Fruit fly (Drosophila melanogaster) whole organism, wandering third instar larva: ENCODE data around the gene CRMP.

Experiments used
- Abd-B ChIP-seq: fragments of >200 bp; optimal IDR thresholded peaks from 2 replicates; lab custom pipeline; 2017; ENCODE audit warnings: missing biosample characterization, missing genetic modification characterization
- CG32264 ChIP-seq: fragments of 200-800 bp; sonication (Bioruptor generic); optimal IDR thresholded peaks from 2 replicates; lab custom pipeline; 2016; ENCODE audit warnings: missing biosample characterization, missing genetic modification characterization
- CG9705 ChIP-seq: fragments of 200-800 bp; sonication (Bioruptor generic); optimal IDR thresholded peaks from 2 replicates; lab custom pipeline; 2018; ENCODE audit warnings: missing biosample characterization, mild to moderate bottlenecking, missing genetic modification characterization
- CrebA ChIP-seq: fragments of 200-800 bp; sonication (Bioruptor generic); optimal IDR thresholded peaks from 2 replicates; lab custom pipeline; 2016; ENCODE audit warnings: missing biosample characterization, mild to moderate bottlenecking, missing genetic modification characterization, borderline replicate concordance
- Dfd ChIP-seq: fragments of >200 bp; optimal IDR thresholded peaks from 2 replicates; lab custom pipeline; 2017; ENCODE audit warnings: missing biosample characterization, missing genetic modification characterization
- Dif ChIP-seq: fragments of 200-275, 200-300 bp; sonication (Bioruptor generic); optimal IDR thresholded peaks from 2 replicates; lab custom pipeline; 2018; ENCODE audit warnings: missing biosample characterization, missing genetic modification characterization; ENCODE audit not compliant: partially characterized antibody
- GATAd ChIP-seq: sonication (Bioruptor generic); optimal IDR thresholded peaks from 2 replicates; lab custom pipeline; 2016; ENCODE audit warnings: missing biosample characterization, missing genetic modification characterization
- HLH106 ChIP-seq: fragments of 200-800 bp; optimal IDR thresholded peaks from 3 replicates; lab custom pipeline; 2019; ENCODE audit warnings: missing biosample characterization, mild to moderate bottlenecking, missing genetic modification characterization, moderate library complexity
- Hnf4 ChIP-seq: fragments of 200-800 bp; sonication (Bioruptor generic); optimal IDR thresholded peaks from 2 replicates; lab custom pipeline; 2016; ENCODE audit warnings: missing biosample characterization, mild to moderate bottlenecking, missing genetic modification characterization
- Hr78 ChIP-seq: fragments of >200 bp; optimal IDR thresholded peaks from 2 replicates; lab custom pipeline; 2017; ENCODE audit warnings: missing biosample characterization, missing genetic modification characterization
- Hr83 ChIP-seq: fragments of 200-300 bp; sonication (Bioruptor generic); optimal IDR thresholded peaks from 2 replicates; lab custom pipeline; 2016; ENCODE audit warnings: missing biosample characterization, mild to moderate bottlenecking, missing genetic modification characterization, moderate library complexity; ENCODE audit not compliant: poor library complexity, severe bottlenecking
- Jra ChIP-seq: sonication (Bioruptor generic); optimal IDR thresholded peaks from 2 replicates; lab custom pipeline; 2016; ENCODE audit warnings: missing biosample characterization, missing genetic modification characterization
- Mio ChIP-seq: sonication (Bioruptor generic); optimal IDR thresholded peaks from 2 replicates; lab custom pipeline; 2016; ENCODE audit warnings: missing biosample characterization, missing genetic modification characterization
- Myc ChIP-seq: fragments of >200 bp; optimal IDR thresholded peaks from 2 replicates; lab custom pipeline; 2017
- N ChIP-seq: fragments of >200 bp; optimal IDR thresholded peaks from 2 replicates; lab custom pipeline; 2018; ENCODE audit warnings: missing biosample characterization, missing external identifiers, missing genetic modification characterization
- OdsH ChIP-seq: fragments of 200-800 bp; sonication (Bioruptor generic); optimal IDR thresholded peaks from 2 replicates; lab custom pipeline; 2016; ENCODE audit warnings: missing biosample characterization, mild to moderate bottlenecking, missing genetic modification characterization
- Rel ChIP-seq, 2 experiments: fragments of 200-800 bp; sonication (Bioruptor generic) in 1 of 2; optimal IDR thresholded peaks; 2 replicates in 1 of 2; 3 replicates in 1 of 2; lab custom pipeline; 2016 to 2019; ENCODE audit warnings: mild to moderate bottlenecking in 2 of 2, missing biosample characterization in 2 of 2, missing genetic modification characterization in 2 of 2, moderate library complexity in 1 of 2
- Sp1 ChIP-seq: fragments of 200-800 bp; sonication (Bioruptor generic); optimal IDR thresholded peaks from 3 replicates; lab custom pipeline; 2019; ENCODE audit warnings: missing biosample characterization, mild to moderate bottlenecking, missing genetic modification characterization, moderate library complexity
- Vsx2 ChIP-seq: fragments of 200-300, 225-300 bp; sonication (Bioruptor generic); optimal IDR thresholded peaks from 2 replicates; lab custom pipeline; 2018; ENCODE audit warnings: missing biosample characterization, missing genetic modification characterization; ENCODE audit not compliant: partially characterized antibody
- br ChIP-seq: fragments of 200-800 bp; sonication (Bioruptor generic); optimal IDR thresholded peaks from 2 replicates; lab custom pipeline; 2016; ENCODE audit warnings: missing biosample characterization, missing genetic modification characterization
- brk ChIP-seq: fragments of 200-800 bp; sonication (Bioruptor generic); optimal IDR thresholded peaks from 2 replicates; lab custom pipeline; 2016; ENCODE audit warnings: missing biosample characterization, mild to moderate bottlenecking, missing genetic modification characterization
- dl ChIP-seq, 2 experiments: fragments of 175-275, 200-275 bp in 1 of 2; fragments of 200-275 bp in 1 of 2; sonication (Bioruptor generic); optimal IDR thresholded peaks; lab custom pipeline; 2018; ENCODE audit warnings: mild to moderate bottlenecking in 2 of 2, missing biosample characterization in 2 of 2, missing genetic modification characterization in 2 of 2, moderate library complexity in 2 of 2; ENCODE audit not compliant: partially characterized antibody in 2 of 2, insufficient read depth in 1 of 2
- dmrt93B ChIP-seq: fragments of 200-800 bp; sonication (Bioruptor generic); optimal IDR thresholded peaks from 2 replicates; lab custom pipeline; 2018; ENCODE audit warnings: missing biosample characterization, mild to moderate bottlenecking, missing genetic modification characterization
- dsf ChIP-seq: sonication (Bioruptor generic); optimal IDR thresholded peaks from 2 replicates; lab custom pipeline; 2016; ENCODE audit warnings: missing biosample characterization, missing genetic modification characterization, borderline replicate concordance
- ey ChIP-seq: fragments of 200-800 bp; sonication (Bioruptor generic); optimal IDR thresholded peaks from 2 replicates; lab custom pipeline; 2016; ENCODE audit warnings: missing biosample characterization, missing genetic modification characterization
- foxo ChIP-seq, 2 experiments: fragments of 200-800 bp; sonication (Bioruptor generic); optimal IDR thresholded peaks; 2 replicates in 1 of 2; 3 replicates in 1 of 2; lab custom pipeline; 2016 to 2017; ENCODE audit warnings: missing biosample characterization in 2 of 2, missing genetic modification characterization in 2 of 2
- fru ChIP-seq: fragments of 200-800 bp; sonication (Bioruptor generic); optimal IDR thresholded peaks from 3 replicates; lab custom pipeline; 2016; ENCODE audit warnings: missing biosample characterization, mild to moderate bottlenecking, missing genetic modification characterization
- h ChIP-seq: fragments of 200-800 bp; sonication (Bioruptor generic); optimal IDR thresholded peaks from 3 replicates; lab custom pipeline; 2016; ENCODE audit warnings: missing biosample characterization, mild to moderate bottlenecking, missing genetic modification characterization
- jim ChIP-seq: fragments of 175-275, 200-325 bp; sonication (Bioruptor generic); optimal IDR thresholded peaks from 2 replicates; lab custom pipeline; 2016; ENCODE audit warnings: missing biosample characterization, mild to moderate bottlenecking, missing genetic modification characterization
- lola ChIP-seq: fragments of >200 bp; optimal IDR thresholded peaks from 2 replicates; lab custom pipeline; 2017; ENCODE audit warnings: missing biosample characterization, missing genetic modification characterization
- pan ChIP-seq: fragments of >200 bp; optimal IDR thresholded peaks from 2 replicates; lab custom pipeline; 2017
- psq ChIP-seq: fragments of 200-800 bp; sonication (Bioruptor generic); optimal IDR thresholded peaks from 3 replicates; lab custom pipeline; 2017; ENCODE audit warnings: missing biosample characterization, mild to moderate bottlenecking, missing genetic modification characterization, moderate library complexity
- rgr ChIP-seq: fragments of 200-800 bp; sonication (Bioruptor generic); optimal IDR thresholded peaks from 3 replicates; lab custom pipeline; 2016; ENCODE audit warnings: missing biosample characterization, mild to moderate bottlenecking, missing genetic modification characterization
- sage ChIP-seq: fragments of 200-800 bp; sonication (Bioruptor generic); optimal IDR thresholded peaks from 2 replicates; lab custom pipeline; 2016; ENCODE audit warnings: missing biosample characterization, mild to moderate bottlenecking, missing genetic modification characterization
- sv ChIP-seq: fragments of 200-800 bp; sonication (Bioruptor generic); optimal IDR thresholded peaks from 3 replicates; lab custom pipeline; 2016; ENCODE audit warnings: missing biosample characterization, missing genetic modification characterization
- tai ChIP-seq: sonication (Bioruptor generic); optimal IDR thresholded peaks from 2 replicates; lab custom pipeline; 2016; ENCODE audit warnings: missing biosample characterization, missing genetic modification characterization
- usp ChIP-seq: fragments of >200 bp; optimal IDR thresholded peaks from 2 replicates; lab custom pipeline; 2017; ENCODE audit warnings: missing biosample characterization, missing genetic modification characterization
- woc ChIP-seq: sonication (Bioruptor generic); optimal IDR thresholded peaks from 2 replicates; lab custom pipeline; 2016; ENCODE audit warnings: missing biosample characterization, mild to moderate bottlenecking, missing genetic modification characterization

Gene CRMP

dm6 chr3R:5611167-5611566 is 40.3 kb downstream of the CRMP start:
- TF ChIP-seq dl (GFP tag; optimal IDR thresholded peaks at IDR 0.05; lab: Kevin White, UChicago; ENCODE audit: insufficient read depth in 1 of 2, partially characterized antibody in 2 of 2) (peak in 1 of 2 experiments; percentile 28), Hnf4 (no peak), pan (no peak), usp (GFP tag; lab: Kevin White, UChicago) (no peak), fru (peak; percentile 31), Mio (GFP tag; lab: Kevin White, UChicago) (no peak), Hr83 (GFP tag; lab: Kevin White, UChicago) (no peak), psq (GFP tag; lab: Kevin White, UChicago) (peak; percentile 98), brk (GFP tag; lab: Kevin White, UChicago) (no peak), br (no peak), GATAd (GFP tag; lab: Kevin White, UChicago) (no peak)

dm6 chr3R:5611733-5612132 is 40.8 kb downstream of the CRMP start:
- TF ChIP-seq jim (GFP tag; lab: Kevin White, UChicago) (no peak), tai (GFP tag; lab: Kevin White, UChicago) (no peak), N (GFP tag; lab: Kevin White, UChicago) (no peak), HLH106 (tag; lab: Kevin White, UChicago) (no peak)

- TF ChIP-seq Mio (GFP tag; lab: Kevin White, UChicago) (no peak), dsf (GFP tag; lab: Kevin White, UChicago) (no peak), CrebA (GFP tag; lab: Kevin White, UChicago) (no peak), GATAd (GFP tag; lab: Kevin White, UChicago) (no peak), N (GFP tag; lab: Kevin White, UChicago) (peak; percentile 6), br (no peak), OdsH (GFP tag; lab: Kevin White, UChicago) (no peak), fru (peak; percentile 13), pan (no peak), psq (GFP tag; lab: Kevin White, UChicago) (peak; percentile 24), HLH106 (tag; lab: Kevin White, UChicago) (no peak), Dif (peak; percentile 38), Hr78 (GFP tag; lab: Kevin White, UChicago) (no peak), CG32264 (GFP tag; lab: Kevin White, UChicago) (no peak), usp (GFP tag; lab: Kevin White, UChicago) (no peak)
Measured at dm6 chr3R:5612372-5613113, 41.6 kb downstream of the CRMP start, which contains the start of gene Rga. Rga (minus strand) TSS chr3R:5613112.

dm6 chr3R:5613114-5613443 is 42.2 kb downstream of the CRMP start, which contains the start of gene Atu:
Atu (plus strand) TSS chr3R:5613358.
- TF ChIP-seq brk (GFP tag; lab: Kevin White, UChicago) (no peak), lola (GFP tag; lab: Kevin White, UChicago) (no peak), jim (GFP tag; lab: Kevin White, UChicago) (no peak), Rel (GFP tag; optimal IDR thresholded peaks at IDR 0.05; lab: Kevin White, UChicago) (no peak), Rel (tag; optimal IDR thresholded peaks at IDR 0.05; lab: Kevin White, UChicago) (peak; percentile 16), CrebA (GFP tag; lab: Kevin White, UChicago) (no peak), Vsx2 (GFP tag; lab: Kevin White, UChicago) (no peak), sv (GFP tag; lab: Kevin White, UChicago) (peak; percentile 29), HLH106 (tag; lab: Kevin White, UChicago) (peak; percentile 31), woc (no peak), Sp1 (GFP tag; lab: Kevin White, UChicago) (no peak), N (GFP tag; lab: Kevin White, UChicago) (no peak), rgr (GFP tag; lab: Kevin White, UChicago) (peak; percentile 65), Hr83 (GFP tag; lab: Kevin White, UChicago) (no peak), foxo (GFP tag; optimal IDR thresholded peaks at IDR 0.05; lab: Kevin White, UChicago) (peak in 1 of 2 experiments; percentile 45), CG9705 (GFP tag; lab: Kevin White, UChicago) (no peak), sage (GFP tag; lab: Kevin White, UChicago) (no peak), Abd-B (GFP tag; lab: Kevin White, UChicago) (no peak), Hr78 (GFP tag; lab: Kevin White, UChicago) (no peak), Jra (GFP tag; lab: Kevin White, UChicago) (peak; percentile 58), Hnf4 (peak; percentile 51), br (no peak), h (peak; percentile 53), CG32264 (GFP tag; lab: Kevin White, UChicago) (no peak), Mio (GFP tag; lab: Kevin White, UChicago) (no peak), Myc (lab: Kevin White, UChicago) (no peak), ey (GFP tag; lab: Kevin White, UChicago) (peak; percentile 3), Dif (peak; percentile 68), GATAd (GFP tag; lab: Kevin White, UChicago) (no peak), fru (peak; percentile 43), psq (GFP tag; lab: Kevin White, UChicago) (no peak), dmrt93B (GFP tag; lab: Kevin White, UChicago) (no peak), Dfd (GFP tag; lab: Kevin White, UChicago) (no peak), tai (GFP tag; lab: Kevin White, UChicago) (no peak), OdsH (GFP tag; lab: Kevin White, UChicago) (no peak), dsf (GFP tag; lab: Kevin White, UChicago) (no peak), pan (no peak), dl (GFP tag; optimal IDR thresholded peaks at IDR 0.05; lab: Kevin White, UChicago; ENCODE audit: insufficient read depth in 1 of 2, partially characterized antibody in 2 of 2) (no peak), usp (GFP tag; lab: Kevin White, UChicago) (no peak)
